Fruit fly (Drosophila melanogaster) whole organism, prepupa: Measurements from ENCODE around the gene HLH3B.

Source experiments
- CG10631 ChIP-seq: fragments of 200-800 bp; sonication (Bioruptor generic); optimal IDR thresholded peaks from 2 replicates; lab custom pipeline; 2016; ENCODE audit warnings: missing biosample characterization, missing genetic modification characterization
- CG10669 ChIP-seq: fragments of 200-800 bp; sonication (Bioruptor generic); optimal IDR thresholded peaks from 3 replicates; lab custom pipeline; 2018; ENCODE audit warnings: missing biosample characterization, mild to moderate bottlenecking, missing genetic modification characterization, moderate library complexity
- CG11294 ChIP-seq: fragments of 200-800 bp; sonication (Bioruptor generic); IDR thresholded peaks from 2 replicates; pipeline ENCODE4 v1.3.6; 2022; ENCODE audit warnings: missing biosample characterization, missing genetic modification characterization
- CG11762 ChIP-seq: fragments of 200-800 bp; sonication (Bioruptor generic); optimal IDR thresholded peaks from 3 replicates; lab custom pipeline; 2016; ENCODE audit warnings: missing biosample characterization, missing genetic modification characterization; ENCODE audit not compliant: insufficient read depth
- CG11902 ChIP-seq: fragments of 200-800 bp; sonication (Bioruptor generic); optimal IDR thresholded peaks from 3 replicates; lab custom pipeline; 2016; ENCODE audit warnings: missing biosample characterization, missing genetic modification characterization
- CG15336 ChIP-seq: fragments of 200-800 bp; sonication (Bioruptor generic); IDR thresholded peaks from 2 replicates; pipeline ENCODE4 v1.3.6; 2022; ENCODE audit warnings: missing biosample characterization, missing genetic modification characterization
- CG1621 ChIP-seq: fragments of 200-800 bp; sonication (Bioruptor generic); optimal IDR thresholded peaks from 3 replicates; lab custom pipeline; 2018; ENCODE audit warnings: missing biosample characterization, mild to moderate bottlenecking, missing genetic modification characterization
- CG16779 ChIP-seq: fragments of 200-800 bp; sonication (Bioruptor generic); optimal IDR thresholded peaks from 3 replicates; lab custom pipeline; 2017; ENCODE audit warnings: missing biosample characterization, mild to moderate bottlenecking, missing genetic modification characterization
- CG3032 ChIP-seq: fragments of 200-800 bp; optimal IDR thresholded peaks from 2 replicates; lab custom pipeline; 2019; ENCODE audit warnings: missing biosample characterization, mild to moderate bottlenecking, missing genetic modification characterization, moderate library complexity
- CG31627 ChIP-seq: fragments of 200-800 bp; sonication (Bioruptor generic); optimal IDR thresholded peaks from 3 replicates; lab custom pipeline; 2016; ENCODE audit warnings: missing biosample characterization, missing genetic modification characterization
- CG34406 ChIP-seq: fragments of 200-800 bp; sonication (Bioruptor generic); optimal IDR thresholded peaks from 3 replicates; lab custom pipeline; 2016; ENCODE audit warnings: missing biosample characterization, missing genetic modification characterization
- CG4318 ChIP-seq: fragments of 200-800 bp; sonication (Bioruptor generic); optimal IDR thresholded peaks from 3 replicates; lab custom pipeline; 2017; ENCODE audit warnings: missing biosample characterization, mild to moderate bottlenecking, missing genetic modification characterization
- CG6163 ChIP-seq: fragments of 200-800 bp; sonication (Bioruptor generic); IDR thresholded peaks from 3 replicates; pipeline ENCODE4 v1.3.6; 2022; ENCODE audit warnings: missing biosample characterization, missing genetic modification characterization
- CG6792 ChIP-seq: fragments of 200-800 bp; sonication (Bioruptor generic); optimal IDR thresholded peaks from 3 replicates; lab custom pipeline; 2016; ENCODE audit warnings: missing biosample characterization, missing genetic modification characterization
- CG6854 ChIP-seq: fragments of 200-800 bp; sonication (Bioruptor generic); optimal IDR thresholded peaks from 2 replicates; lab custom pipeline; 2017; ENCODE audit warnings: missing biosample characterization, mild to moderate bottlenecking, missing genetic modification characterization
- CG7368 ChIP-seq: fragments of 200-800 bp; sonication (Bioruptor generic); optimal IDR thresholded peaks from 3 replicates; lab custom pipeline; 2016; ENCODE audit warnings: missing biosample characterization, missing genetic modification characterization
- CG8632 ChIP-seq: fragments of 200-800 bp; sonication (Bioruptor generic); optimal IDR thresholded peaks from 3 replicates; lab custom pipeline; 2016; ENCODE audit warnings: missing biosample characterization, missing genetic modification characterization
- CG9139 ChIP-seq: fragments of 200-800 bp; sonication (Bioruptor generic); optimal IDR thresholded peaks from 3 replicates; lab custom pipeline; 2017; ENCODE audit warnings: missing biosample characterization, mild to moderate bottlenecking, missing genetic modification characterization
- Eip78C ChIP-seq: fragments of 200-800 bp; sonication (Bioruptor generic); peaks from one replicate; lab custom pipeline; 2016; ENCODE audit warnings: missing biosample characterization, missing genetic modification characterization
- Eip93F ChIP-seq: fragments of 200-800 bp; sonication (Bioruptor generic); optimal IDR thresholded peaks from 2 replicates; lab custom pipeline; 2016; ENCODE audit warnings: missing biosample characterization, mild to moderate bottlenecking, missing genetic modification characterization
- Ets21C ChIP-seq: fragments of 200-800 bp; sonication (Bioruptor generic); optimal IDR thresholded peaks from 3 replicates; lab custom pipeline; 2016; ENCODE audit warnings: missing biosample characterization, missing genetic modification characterization
- Gug ChIP-seq: fragments of 200-800 bp; sonication (Bioruptor generic); IDR thresholded peaks from 2 replicates; pipeline ENCODE4 v1.3.6; 2022; ENCODE audit warnings: missing biosample characterization, missing genetic modification characterization
- Hr4 ChIP-seq: fragments of 200-800 bp; sonication (Bioruptor generic); optimal IDR thresholded peaks from 3 replicates; lab custom pipeline; 2016; ENCODE audit warnings: missing biosample characterization, missing genetic modification characterization
- Lpt ChIP-seq: fragments of 200-800 bp; sonication (Bioruptor generic); optimal IDR thresholded peaks from 3 replicates; lab custom pipeline; 2016; ENCODE audit warnings: missing biosample characterization, missing genetic modification characterization
- Met ChIP-seq: fragments of 200-800 bp; sonication (Bioruptor generic); optimal IDR thresholded peaks from 3 replicates; lab custom pipeline; 2016; ENCODE audit warnings: missing biosample characterization, missing genetic modification characterization
- OdsH ChIP-seq: fragments of 200-800 bp; sonication (Bioruptor generic); optimal IDR thresholded peaks from 3 replicates; lab custom pipeline; 2016; ENCODE audit warnings: missing biosample characterization, missing genetic modification characterization
- Smox ChIP-seq: fragments of 200-800 bp; sonication (Bioruptor generic); optimal IDR thresholded peaks from 3 replicates; lab custom pipeline; 2016; ENCODE audit warnings: missing biosample characterization, missing genetic modification characterization
- Sox14 ChIP-seq: fragments of 200-800 bp; sonication (Bioruptor generic); optimal IDR thresholded peaks from 3 replicates; lab custom pipeline; 2016; ENCODE audit warnings: missing biosample characterization, missing genetic modification characterization
- achi ChIP-seq: fragments of 200-800 bp; sonication (Bioruptor generic); optimal IDR thresholded peaks from 3 replicates; lab custom pipeline; 2016; ENCODE audit warnings: missing biosample characterization, missing genetic modification characterization
- acj6 ChIP-seq: fragments of 200-800 bp; sonication (Bioruptor generic); optimal IDR thresholded peaks from 3 replicates; lab custom pipeline; 2016; ENCODE audit warnings: missing biosample characterization, missing genetic modification characterization
- cyc ChIP-seq: fragments of 200-800 bp; sonication (Bioruptor generic); optimal IDR thresholded peaks from 3 replicates; lab custom pipeline; 2016; ENCODE audit warnings: missing biosample characterization, missing genetic modification characterization
- dac ChIP-seq: fragments of 200-800 bp; sonication (Bioruptor generic); optimal IDR thresholded peaks from 2 replicates; lab custom pipeline; 2017; ENCODE audit warnings: missing biosample characterization, mild to moderate bottlenecking, missing genetic modification characterization
- dsx ChIP-seq: fragments of 200-800 bp; optimal IDR thresholded peaks from 3 replicates; lab custom pipeline; 2019; ENCODE audit warnings: missing biosample characterization, mild to moderate bottlenecking, missing genetic modification characterization, moderate library complexity; ENCODE audit not compliant: poor library complexity, severe bottlenecking
- esn ChIP-seq: fragments of 200-800 bp; sonication (Bioruptor generic); optimal IDR thresholded peaks from 2 replicates; lab custom pipeline; 2016; ENCODE audit warnings: missing biosample characterization, mild to moderate bottlenecking, missing genetic modification characterization, moderate library complexity
- fd59A ChIP-seq: fragments of 200-800 bp; sonication (Bioruptor generic); optimal IDR thresholded peaks from 2 replicates; lab custom pipeline; 2017; ENCODE audit warnings: missing biosample characterization, mild to moderate bottlenecking, missing genetic modification characterization, missing genetic modification reagents
- fd85E ChIP-seq: fragments of 200-800 bp; sonication (Bioruptor generic); optimal IDR thresholded peaks from 3 replicates; lab custom pipeline; 2016; ENCODE audit warnings: missing biosample characterization, missing genetic modification characterization
- fkh ChIP-seq: fragments of 200-800 bp; sonication (Bioruptor generic); optimal IDR thresholded peaks from 3 replicates; lab custom pipeline; 2017; ENCODE audit warnings: missing biosample characterization, mild to moderate bottlenecking, missing genetic modification characterization, moderate library complexity
- lz ChIP-seq: fragments of 200-800 bp; sonication (Bioruptor generic); optimal IDR thresholded peaks from 3 replicates; lab custom pipeline; 2016; ENCODE audit warnings: missing biosample characterization, missing genetic modification characterization
- net ChIP-seq: fragments of 200-800 bp; sonication (Bioruptor generic); optimal IDR thresholded peaks from 3 replicates; lab custom pipeline; 2016; ENCODE audit warnings: missing biosample characterization, missing genetic modification characterization
- pdm3 ChIP-seq: fragments of 200-800 bp; sonication (Bioruptor generic); optimal IDR thresholded peaks from 3 replicates; lab custom pipeline; 2016; ENCODE audit warnings: missing biosample characterization, missing genetic modification characterization
- salr ChIP-seq, 2 experiments: fragments of 200-800 bp; sonication (Bioruptor generic); optimal IDR thresholded peaks; 3 replicates each; lab custom pipeline; 2016 to 2018; ENCODE audit warnings: missing biosample characterization in 2 of 2, missing genetic modification characterization in 2 of 2, mild to moderate bottlenecking in 1 of 2
- spab ChIP-seq: fragments of 200-800 bp; sonication (Bioruptor generic); optimal IDR thresholded peaks from 2 replicates; lab custom pipeline; 2017; ENCODE audit warnings: missing biosample characterization, mild to moderate bottlenecking, missing genetic modification characterization, missing genetic modification reagents
- ss ChIP-seq, 2 experiments: fragments of 200-800 bp; sonication (Bioruptor generic); optimal IDR thresholded peaks; 2 replicates in 1 of 2; 3 replicates in 1 of 2; lab custom pipeline; 2017 to 2018; ENCODE audit warnings: mild to moderate bottlenecking in 2 of 2, missing biosample characterization in 2 of 2, missing genetic modification characterization in 2 of 2, moderate library complexity in 1 of 2
- svp ChIP-seq: fragments of 200-800 bp; sonication (Bioruptor generic); peaks from one replicate; lab custom pipeline; 2016; ENCODE audit warnings: missing biosample characterization, missing genetic modification characterization
- topi ChIP-seq: fragments of 200-800 bp; sonication (Bioruptor generic); optimal IDR thresholded peaks from 3 replicates; lab custom pipeline; 2016; ENCODE audit warnings: missing biosample characterization, missing genetic modification characterization
- vri ChIP-seq: fragments of 200-800 bp; sonication (Bioruptor generic); optimal IDR thresholded peaks from 3 replicates; lab custom pipeline; 2016; ENCODE audit warnings: missing biosample characterization, mild to moderate bottlenecking, missing genetic modification characterization

Gene HLH3B

DNA sequence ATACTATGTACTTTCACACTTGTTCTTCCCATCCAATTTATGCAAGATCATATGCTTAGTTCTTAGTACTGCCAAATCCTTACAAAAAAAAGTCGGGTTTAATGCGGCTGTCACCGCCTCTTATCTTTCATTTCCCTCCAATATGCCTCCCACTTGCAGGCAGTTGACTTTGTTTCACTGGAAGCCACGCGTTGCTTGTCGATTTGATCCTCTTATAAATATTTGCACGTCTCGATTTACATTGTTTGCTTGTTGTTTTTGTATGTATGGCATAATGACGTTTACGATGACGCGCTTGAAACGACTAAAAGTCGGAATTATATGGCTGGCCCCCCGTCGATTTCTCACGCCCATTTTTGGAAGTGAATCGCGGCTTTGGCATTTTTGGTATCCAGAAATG lies 32.6 kb downstream of the HLH3B start:
- TF ChIP-seq fkh (GFP tag; lab: Kevin White, UChicago) (peak; percentile 24), CG6163 (GFP tag; lab: Robert Waterston, UW) (peak; percentile 29; the same call in 1 of the 3 replicates), Eip93F (GFP tag; lab: Kevin White, UChicago) (no peak), Ets21C (GFP tag; lab: Kevin White, UChicago) (no peak), CG15336 (GFP tag; lab: Robert Waterston, UW) (no peak), CG34406 (GFP tag; lab: Kevin White, UChicago) (no peak), vri (GFP tag; lab: Kevin White, UChicago) (no peak), svp (GFP tag; lab: Kevin White, UChicago) (peak; percentile 77), Eip78C (GFP tag; lab: Kevin White, UChicago) (peak; percentile 26), Met (GFP tag; lab: Kevin White, UChicago) (peak; percentile 14), spab (GFP tag; lab: Kevin White, UChicago) (no peak), net (GFP tag; lab: Kevin White, UChicago) (no peak), ss (GFP tag; optimal IDR thresholded peaks at IDR 0.05; lab: Kevin White, UChicago) (peak in 1 of 2 experiments; percentile 41), CG11294 (GFP tag; lab: Robert Waterston, UW) (no peak), CG4318 (GFP tag; lab: Kevin White, UChicago) (no peak), salr (GFP tag; optimal IDR thresholded peaks at IDR 0.05; lab: Kevin White, UChicago) (no peak), CG6854 (GFP tag; lab: Kevin White, UChicago) (peak; percentile 52), dsx (GFP tag; lab: Kevin White, UChicago) (peak; percentile 53)

dm6 chrX:2647950-2648613 lies 33.4 kb downstream of the HLH3B start:
- TF ChIP-seq fkh (GFP tag; lab: Kevin White, UChicago) (no peak), CG6854 (GFP tag; lab: Kevin White, UChicago) (peak; percentile 0), net (GFP tag; lab: Kevin White, UChicago) (no peak), CG6792 (peak; percentile 16), CG7368 (peak; percentile 52), CG15336 (GFP tag; lab: Robert Waterston, UW) (peak; percentile 83), CG11294 (GFP tag; lab: Robert Waterston, UW) (peak; percentile 43; the same call in 1 of the 2 replicates), CG1621 (peak; percentile 44), dsx (GFP tag; lab: Kevin White, UChicago) (no peak), fd59A (GFP tag; lab: Kevin White, UChicago) (peak; percentile 30), Eip93F (GFP tag; lab: Kevin White, UChicago) (peak; percentile 66), Smox (GFP tag; lab: Kevin White, UChicago) (peak; percentile 57), topi (GFP tag; lab: Kevin White, UChicago) (peak; percentile 64), CG10631 (GFP tag; lab: Kevin White, UChicago) (peak; percentile 21), Ets21C (GFP tag; lab: Kevin White, UChicago) (peak; percentile 64), achi (GFP tag; lab: Kevin White, UChicago) (peak; percentile 52), Hr4 (GFP tag; lab: Kevin White, UChicago) (peak; percentile 48), dac (GFP tag; lab: Kevin White, UChicago) (peak; percentile 66), acj6 (GFP tag; lab: Kevin White, UChicago) (peak; percentile 60), Eip78C (GFP tag; lab: Kevin White, UChicago) (peak; percentile 73), CG9139 (no peak), ss (GFP tag; optimal IDR thresholded peaks at IDR 0.05; lab: Kevin White, UChicago) (peak; percentile 19 to 57), Sox14 (peak; percentile 50), fd85E (GFP tag; lab: Kevin White, UChicago) (no peak), cyc (GFP tag; lab: Kevin White, UChicago) (peak; percentile 62), lz (GFP tag; lab: Kevin White, UChicago) (peak; percentile 66), OdsH (GFP tag; lab: Kevin White, UChicago) (peak; percentile 60), Lpt (GFP tag; lab: Kevin White, UChicago) (peak; percentile 14), Gug (GFP tag; lab: Robert Waterston, UW) (peak; percentile 73), CG11902 (GFP tag; lab: Kevin White, UChicago) (peak; percentile 37), CG3032 (tag; lab: Kevin White, UChicago) (peak; percentile 50), CG31627 (GFP tag; lab: Kevin White, UChicago) (peak; percentile 72), CG11762 (GFP tag; lab: Kevin White, UChicago) (no peak), CG8632 (GFP tag; lab: Kevin White, UChicago) (peak; percentile 37), CG10669 (GFP tag; lab: Kevin White, UChicago) (peak; percentile 43), salr (GFP tag; optimal IDR thresholded peaks at IDR 0.05; lab: Kevin White, UChicago) (peak in 1 of 2 experiments; percentile 12), CG34406 (GFP tag; lab: Kevin White, UChicago) (peak; percentile 18), CG16779 (tag; lab: Kevin White, UChicago) (peak; percentile 11), pdm3 (peak; percentile 57), vri (GFP tag; lab: Kevin White, UChicago) (peak; percentile 60), esn (GFP tag; lab: Kevin White, UChicago) (peak; percentile 15)
